Fruit fly (Drosophila melanogaster) whole organism, embryonic: ENCODE results near the gene CG15506.
A peak's percentile ranks its signal among the peaks of the same experiment; 100 is the strongest.

Experiments used
- Ada2b ChIP-seq: fragments of 200-800 bp; sonication (Bioruptor generic); IDR thresholded peaks from 2 replicates; pipeline ENCODE4 v1.3.6; 2022; ENCODE audit warnings: missing biosample characterization, missing genetic modification characterization
- Antp ChIP-seq: fragments of 200-800 bp; sonication (Bioruptor generic); optimal IDR thresholded peaks from 3 replicates; lab custom pipeline; 2016; ENCODE audit warnings: missing biosample characterization, missing genetic modification characterization
- Atf-2 ChIP-seq: fragments of 200-800 bp; sonication (Bioruptor generic); optimal IDR thresholded peaks from 2 replicates; lab custom pipeline; 2016; ENCODE audit warnings: missing biosample characterization, missing genetic modification characterization
- B-H2 ChIP-seq: fragments of 200-800 bp; sonication (Bioruptor generic); optimal IDR thresholded peaks from 2 replicates; lab custom pipeline; 2018; ENCODE audit warnings: missing biosample characterization, mild to moderate bottlenecking, missing genetic modification characterization
- CG10654 ChIP-seq: fragments of 200-800 bp; sonication (Bioruptor generic); optimal IDR thresholded peaks from 2 replicates; lab custom pipeline; 2016; ENCODE audit warnings: missing biosample characterization, missing genetic modification characterization
- CG12071 ChIP-seq: fragments of 200-800 bp; sonication (Bioruptor generic); optimal IDR thresholded peaks from 3 replicates; lab custom pipeline; 2018; ENCODE audit warnings: missing biosample characterization, mild to moderate bottlenecking, missing genetic modification characterization
- CG12391 ChIP-seq: fragments of 200-800 bp; sonication (Bioruptor generic); optimal IDR thresholded peaks from 3 replicates; lab custom pipeline; 2018; ENCODE audit warnings: missing biosample characterization, mild to moderate bottlenecking, missing genetic modification characterization, moderate library complexity
- CG1529 ChIP-seq: fragments of 200-800 bp; sonication (Bioruptor generic); optimal IDR thresholded peaks from 3 replicates; lab custom pipeline; 2018; ENCODE audit warnings: missing biosample characterization, missing genetic modification characterization
- CG15696 ChIP-seq: fragments of 200-800 bp; sonication (Bioruptor generic); optimal IDR thresholded peaks from 2 replicates; lab custom pipeline; 2019; ENCODE audit warnings: missing biosample characterization, mild to moderate bottlenecking, missing genetic modification characterization, moderate library complexity
- CG17328 ChIP-seq: fragments of 200-800 bp; sonication (Bioruptor generic); IDR thresholded peaks from 2 replicates; pipeline ENCODE4 v1.3.6; 2022; ENCODE audit warnings: missing biosample characterization, missing genetic modification characterization
- CG18262 ChIP-seq: fragments of 200-800 bp; optimal IDR thresholded peaks from 3 replicates; lab custom pipeline; 2019; ENCODE audit warnings: missing biosample characterization, mild to moderate bottlenecking, missing genetic modification characterization, moderate library complexity
- CG2120 ChIP-seq: fragments of 200-800 bp; sonication (Bioruptor generic); optimal IDR thresholded peaks from 3 replicates; lab custom pipeline; 2016; ENCODE audit warnings: missing biosample characterization, missing genetic modification characterization
- CG34224 ChIP-seq: fragments of 200-800 bp; sonication (Bioruptor generic); IDR thresholded peaks from 3 replicates; pipeline ENCODE4 v1.3.6; 2022; ENCODE audit warnings: missing biosample characterization, missing genetic modification characterization; ENCODE audit not compliant: partially characterized antibody
- CG3726 ChIP-seq: fragments of 200-800 bp; sonication (Bioruptor generic); IDR thresholded peaks from 3 replicates; pipeline ENCODE4, ENCODE4 v1.3.6; 2022; ENCODE audit warnings: missing biosample characterization, missing genetic modification characterization
- CG4730 ChIP-seq: fragments of 200-800 bp; sonication (Bioruptor generic); IDR thresholded peaks from 2 replicates; pipeline ENCODE4 v1.3.6; 2022; ENCODE audit warnings: missing biosample characterization, missing genetic modification characterization
- CG7357 ChIP-seq: fragments of 200-800 bp; sonication (Bioruptor generic); IDR thresholded peaks from 3 replicates; pipeline ENCODE4 v1.3.6; 2022; ENCODE audit warnings: missing biosample characterization, missing genetic modification characterization
- CG7786 ChIP-seq: fragments of 200-800 bp; sonication (Bioruptor generic); optimal IDR thresholded peaks from 2 replicates; lab custom pipeline; 2016; ENCODE audit warnings: missing biosample characterization, missing genetic modification characterization
- CG9215 ChIP-seq: fragments of 200-800 bp; sonication (Bioruptor generic); IDR thresholded peaks from 2 replicates; pipeline ENCODE4 v1.3.6; 2022; ENCODE audit warnings: missing biosample characterization, missing genetic modification characterization
- CG9876 ChIP-seq: fragments of 200-800 bp; sonication (Bioruptor generic); optimal IDR thresholded peaks from 2 replicates; lab custom pipeline; 2016; ENCODE audit warnings: missing biosample characterization, missing genetic modification characterization
- CG9932 ChIP-seq: fragments of 200-800 bp; sonication (Bioruptor generic); IDR thresholded peaks from 2 replicates; pipeline ENCODE4 v1.3.6; 2022; ENCODE audit warnings: missing biosample characterization, missing genetic modification characterization
- CkIIα-i1 ChIP-seq: fragments of 200-800 bp; sonication (Bioruptor generic); IDR thresholded peaks from 2 replicates; pipeline ENCODE4 v1.3.6; 2022; ENCODE audit warnings: missing biosample characterization, missing genetic modification characterization
- GATAe ChIP-seq: fragments of 200-800 bp; sonication (Bioruptor generic); conservative IDR thresholded peaks from 2 replicates; pipeline ENCODE4 v1.3.6; 2022; ENCODE audit warnings: missing biosample characterization, missing genetic modification characterization
- Hr3 ChIP-seq: fragments of 200-800 bp; sonication (Bioruptor generic); optimal IDR thresholded peaks from 3 replicates; lab custom pipeline; 2016; ENCODE audit warnings: missing biosample characterization, missing genetic modification characterization
- Hr39 ChIP-seq: fragments of >200 bp; optimal IDR thresholded peaks from 2 replicates; lab custom pipeline; 2017
- Jarid2 ChIP-seq: fragments of 200-800 bp; sonication (Bioruptor generic); optimal IDR thresholded peaks from 3 replicates; lab custom pipeline; 2017; ENCODE audit warnings: mild to moderate bottlenecking, missing biosample characterization, missing genetic modification reagents, missing genetic modification characterization
- NC2α ChIP-seq: fragments of 200-800 bp; sonication (Bioruptor generic); optimal IDR thresholded peaks from 2 replicates; lab custom pipeline; 2016; ENCODE audit warnings: missing biosample characterization, missing genetic modification characterization
- Neu2 ChIP-seq: fragments of 200-800 bp; sonication (Bioruptor generic); optimal IDR thresholded peaks from 3 replicates; lab custom pipeline; 2016; ENCODE audit warnings: missing biosample characterization, missing genetic modification characterization, borderline replicate concordance
- Spps ChIP-seq: fragments of 200-800 bp; sonication (Bioruptor generic); optimal IDR thresholded peaks from 2 replicates; lab custom pipeline; 2018; ENCODE audit warnings: missing biosample characterization, mild to moderate bottlenecking, missing genetic modification characterization
- Taf1 ChIP-seq: fragments of 200-800 bp; sonication (Bioruptor generic); IDR thresholded peaks from 2 replicates; pipeline ENCODE4 v1.3.6; 2022; ENCODE audit warnings: missing biosample characterization, missing genetic modification characterization
- Trl ChIP-seq, 3 experiments: fragments of >200 bp in 2 of 3; fragments of 200-800 bp in 1 of 3; sonication (Bioruptor generic) in 1 of 3; optimal IDR thresholded peaks; 2 replicates in 1 of 3; 3 replicates in 2 of 3; lab custom pipeline; 2016 to 2017; ENCODE audit warnings: missing biosample characterization in 1 of 3, missing genetic modification characterization in 1 of 3
- Vsx1 ChIP-seq: fragments of 200-800 bp; sonication (Bioruptor generic); optimal IDR thresholded peaks from 2 replicates; lab custom pipeline; 2017; ENCODE audit warnings: missing biosample characterization, mild to moderate bottlenecking, missing genetic modification characterization, missing genetic modification reagents
- aop ChIP-seq: fragments of 200-800 bp; sonication (Bioruptor generic); IDR thresholded peaks from 2 replicates; pipeline ENCODE4 v1.3.6; 2022; ENCODE audit warnings: missing biosample characterization, missing genetic modification characterization
- cato ChIP-seq: fragments of 200-800 bp; sonication (Bioruptor generic); optimal IDR thresholded peaks from 2 replicates; lab custom pipeline; 2016; ENCODE audit warnings: missing biosample characterization, missing genetic modification characterization, borderline replicate concordance
- corto ChIP-seq: fragments of 200-800 bp; sonication (Bioruptor generic); optimal IDR thresholded peaks from 2 replicates; lab custom pipeline; 2016; ENCODE audit warnings: missing biosample characterization, mild to moderate bottlenecking, missing genetic modification characterization, moderate library complexity
- crol ChIP-seq: fragments of 200-800 bp; sonication (Bioruptor generic); IDR thresholded peaks from 2 replicates; pipeline ENCODE4 v1.3.6; 2022; ENCODE audit warnings: missing biosample characterization, missing genetic modification characterization
- disco-r ChIP-seq: fragments of 200-800 bp; sonication (Bioruptor generic); optimal IDR thresholded peaks from 2 replicates; lab custom pipeline; 2016; ENCODE audit warnings: missing biosample characterization, missing genetic modification characterization
- dmrt11E ChIP-seq: fragments of 200-800 bp; sonication (Bioruptor generic); optimal IDR thresholded peaks from 3 replicates; lab custom pipeline; 2018; ENCODE audit warnings: missing biosample characterization, mild to moderate bottlenecking, missing genetic modification characterization, moderate library complexity
- exex ChIP-seq: fragments of 200-800 bp; sonication (Bioruptor generic); optimal IDR thresholded peaks from 4 replicates; lab custom pipeline; 2018; ENCODE audit warnings: missing biosample characterization, mild to moderate bottlenecking, missing genetic modification characterization, moderate library complexity
- fd64A ChIP-seq: fragments of 200-800 bp; sonication (Bioruptor generic); optimal IDR thresholded peaks from 3 replicates; lab custom pipeline; 2018; ENCODE audit warnings: missing biosample characterization, mild to moderate bottlenecking, missing genetic modification characterization
- gcm ChIP-seq: fragments of 200-800 bp; sonication (Bioruptor generic); optimal IDR thresholded peaks from 2 replicates; lab custom pipeline; 2019; ENCODE audit warnings: missing biosample characterization, mild to moderate bottlenecking, missing genetic modification characterization, moderate library complexity
- gcm2 ChIP-seq: fragments of 200-800 bp; sonication (Bioruptor generic); optimal IDR thresholded peaks from 2 replicates; lab custom pipeline; 2016; ENCODE audit warnings: missing biosample characterization, missing genetic modification characterization
- jumu ChIP-seq: fragments of 200-800 bp; sonication (Bioruptor generic); optimal IDR thresholded peaks from 3 replicates; lab custom pipeline; 2016; ENCODE audit warnings: missing biosample characterization, missing genetic modification characterization
- lmd ChIP-seq: fragments of 200-800 bp; sonication (Bioruptor generic); IDR thresholded peaks from 2 replicates; pipeline ENCODE4 v1.3.6; 2022; ENCODE audit warnings: missing biosample characterization, missing genetic modification characterization
- nerfin-1 ChIP-seq: fragments of 200-800 bp; sonication (Bioruptor generic); optimal IDR thresholded peaks from 3 replicates; lab custom pipeline; 2019; ENCODE audit warnings: missing biosample characterization, mild to moderate bottlenecking, missing genetic modification characterization, moderate library complexity
- nmo ChIP-seq: fragments of 200-800 bp; sonication (Bioruptor generic); optimal IDR thresholded peaks from 2 replicates; lab custom pipeline; 2018; ENCODE audit warnings: missing biosample characterization, mild to moderate bottlenecking, missing genetic modification characterization, moderate library complexity
- pros ChIP-seq: fragments of 200-800 bp; sonication (Bioruptor generic); optimal IDR thresholded peaks from 3 replicates; lab custom pipeline; 2019; ENCODE audit warnings: missing biosample characterization, mild to moderate bottlenecking, missing genetic modification characterization, moderate library complexity
- run ChIP-seq: fragments of 200-800 bp; sonication (Bioruptor generic); optimal IDR thresholded peaks from 3 replicates; lab custom pipeline; 2018; ENCODE audit warnings: missing biosample characterization, mild to moderate bottlenecking, missing genetic modification characterization
- sna ChIP-seq: fragments of 200-800 bp; sonication (Bioruptor generic); IDR thresholded peaks from 2 replicates; pipeline ENCODE4 v1.3.6; 2022; ENCODE audit warnings: missing biosample characterization, missing genetic modification characterization; ENCODE audit not compliant: partially characterized antibody
- tx ChIP-seq: fragments of 200-800 bp; sonication (Bioruptor generic); optimal IDR thresholded peaks from 2 replicates; lab custom pipeline; 2016; ENCODE audit warnings: missing biosample characterization, missing genetic modification characterization
- vfl ChIP-seq: fragments of 200-800 bp; sonication (Bioruptor generic); optimal IDR thresholded peaks from 2 replicates; lab custom pipeline; 2016; ENCODE audit warnings: missing biosample characterization, missing genetic modification characterization

CG15506 gene

DNA sequence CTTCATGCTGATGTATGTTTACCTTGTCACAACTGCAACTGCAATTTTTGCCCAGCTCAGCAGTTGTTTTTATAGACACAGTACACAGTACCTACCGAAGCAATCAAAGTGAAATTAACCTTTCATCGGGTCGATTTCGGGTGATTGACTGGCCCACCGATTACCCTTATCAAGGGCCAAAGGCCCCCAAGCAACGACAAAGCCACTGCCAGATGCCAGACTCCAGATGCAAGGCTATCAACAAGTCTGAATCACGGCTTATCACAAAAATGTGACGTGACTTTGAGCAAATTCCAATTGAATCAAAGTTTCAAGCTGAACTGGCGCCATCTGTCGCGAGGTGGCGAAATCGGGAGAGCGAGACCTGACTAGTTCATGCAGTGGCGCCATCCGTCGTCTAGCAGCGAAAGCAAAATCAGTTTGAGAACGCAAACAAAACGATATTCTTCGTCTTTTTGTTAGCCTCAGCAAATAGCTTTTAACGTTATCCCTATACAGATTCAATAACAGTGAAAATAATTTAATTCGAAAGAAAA lies 1.6 kb upstream of the CG15506 start, which contains the start of gene Obp99b (continued):
- TF ChIP-seq CG7786 (GFP tag; lab: Kevin White, UChicago), result peak; percentile 55
- TF ChIP-seq cato (GFP tag; lab: Kevin White, UChicago), result peak; percentile 41
- peak; percentile 60 for TF ChIP-seq Hr3
- TF ChIP-seq CG12391 (tag; lab: Kevin White, UChicago), result peak; percentile 29
- TF ChIP-seq B-H2 (GFP tag; lab: Kevin White, UChicago), result peak; percentile 27
- TF ChIP-seq CG17328 (GFP tag; lab: Robert Waterston, UW), result peak; percentile 86
- TF ChIP-seq CkIIα-i1 (GFP tag; lab: Robert Waterston, UW), result 0 out of 2 replicates have a peak, but pooled peaks have one; percentile 18
- TF ChIP-seq NC2α (GFP tag; lab: Kevin White, UChicago), result peak; percentile 65
- peak; percentile 69 for TF ChIP-seq Vsx1 (GFP tag; lab: Kevin White, UChicago)
- peak; percentile 55; the same call in 1 of the 3 replicates for TF ChIP-seq CG7357 (GFP tag; lab: Robert Waterston, UW)
- TF ChIP-seq CG1529 (GFP tag; lab: Kevin White, UChicago), result peak; percentile 83
- TF ChIP-seq gcm (GFP tag; lab: Kevin White, UChicago), result peak; percentile 58
- peak; percentile 62 for TF ChIP-seq CG18262
- TF ChIP-seq nmo (GFP tag; lab: Kevin White, UChicago), result peak; percentile 60
- TF ChIP-seq CG12071, result peak; percentile 91
- TF ChIP-seq disco-r (GFP tag; lab: Kevin White, UChicago), result peak; percentile 69
- TF ChIP-seq GATAe, result peak; percentile 63
- TF ChIP-seq CG3726 (GFP tag; lab: Robert Waterston, UW), result no peak
- peak; percentile 67 for TF ChIP-seq CG15696 (tag; lab: Kevin White, UChicago)
- no peak for TF ChIP-seq Taf1
- peak; percentile 79 for TF ChIP-seq CG4730
- TF ChIP-seq lmd, result peak; percentile 65
- peak; percentile 49 for TF ChIP-seq CG9215 (GFP tag; lab: Robert Waterston, UW)
- TF ChIP-seq exex, result no peak
- peak; percentile 35 for TF ChIP-seq gcm2 (GFP tag; lab: Kevin White, UChicago)
- peak in 1 of 2 experiments; percentile 10 for TF ChIP-seq Trl (optimal IDR thresholded peaks at IDR 0.05; lab: Kevin White, UChicago)
- peak; percentile 85 for TF ChIP-seq Trl (GFP tag; optimal IDR thresholded peaks at IDR 0.05; lab: Kevin White, UChicago)
- TF ChIP-seq Ada2b (GFP tag; lab: Robert Waterston, UW), result peak; percentile 61
- TF ChIP-seq Neu2, result peak; percentile 34
- TF ChIP-seq Hr39 (lab: Kevin White, UChicago), result no peak
- TF ChIP-seq nerfin-1 (tag; lab: Kevin White, UChicago), result peak; percentile 51
- TF ChIP-seq jumu (GFP tag; lab: Kevin White, UChicago), result peak; percentile 52
- TF ChIP-seq run (tag; lab: Kevin White, UChicago), result no peak
- TF ChIP-seq dmrt11E (tag; lab: Kevin White, UChicago), result peak; percentile 65
- TF ChIP-seq CG2120 (GFP tag; lab: Kevin White, UChicago), result no peak
- TF ChIP-seq Atf-2, result peak; percentile 77
- TF ChIP-seq vfl (GFP tag; lab: Kevin White, UChicago), result peak; percentile 52
- peak; percentile 46 for TF ChIP-seq CG10654 (GFP tag; lab: Kevin White, UChicago)
- TF ChIP-seq crol, result 0 out of 2 replicates have a peak, but pooled peaks have one; percentile 28
- TF ChIP-seq Spps (tag; lab: Kevin White, UChicago), result peak; percentile 55
- peak; percentile 58 for TF ChIP-seq tx (GFP tag; lab: Kevin White, UChicago)
- TF ChIP-seq pros (GFP tag; lab: Kevin White, UChicago), result no peak
- TF ChIP-seq CG9932 (GFP tag; lab: Robert Waterston, UW), result peak; percentile 74
- peak; percentile 87 for TF ChIP-seq fd64A (GFP tag; lab: Kevin White, UChicago)
- peak; percentile 17; the same call in 1 of the 3 replicates for TF ChIP-seq CG34224
- TF ChIP-seq corto, result no peak
- TF ChIP-seq CG9876 (GFP tag; lab: Kevin White, UChicago), result peak; percentile 50
- TF ChIP-seq sna (GFP tag; lab: Robert Waterston, UW), result no peak
- peak; percentile 84 for TF ChIP-seq Antp (GFP tag; lab: Kevin White, UChicago)
- TF ChIP-seq Jarid2, result peak; percentile 73
- peak; percentile 35; the same call in 1 of the 2 replicates for TF ChIP-seq aop (GFP tag; lab: Robert Waterston, UW)
